Fruit fly (Drosophila melanogaster) whole organism, pupa: ENCODE measurements around the gene CG13300.

Source experiments
- CG10348 ChIP-seq: fragments of 200-800 bp; sonication (Bioruptor generic); IDR thresholded peaks from 2 replicates; pipeline ENCODE4 v1.3.6; 2022; ENCODE audit warnings: missing biosample characterization, missing genetic modification characterization
- CG12605 ChIP-seq: fragments of 200-800 bp; sonication (Bioruptor generic); IDR thresholded peaks from 2 replicates; pipeline ENCODE4 v1.3.6; 2022; ENCODE audit warnings: missing biosample characterization, missing genetic modification characterization
- CG13204 ChIP-seq: fragments of 200-800 bp; sonication (Bioruptor generic); optimal IDR thresholded peaks from 2 replicates; lab custom pipeline; 2018; ENCODE audit warnings: missing biosample characterization, mild to moderate bottlenecking, missing genetic modification characterization, moderate library complexity
- CG14655 ChIP-seq: fragments of 200-800 bp; sonication (Bioruptor generic); optimal IDR thresholded peaks from 3 replicates; lab custom pipeline; 2017; ENCODE audit warnings: mild to moderate bottlenecking, missing biosample characterization, missing genetic modification reagents, missing genetic modification characterization
- CG15710 ChIP-seq: fragments of 200-800 bp; sonication (Bioruptor generic); optimal IDR thresholded peaks from 2 replicates; lab custom pipeline; 2018; ENCODE audit warnings: missing biosample characterization, mild to moderate bottlenecking, missing genetic modification characterization, moderate library complexity
- CG17806 ChIP-seq: fragments of 200-800 bp; sonication (Bioruptor generic); optimal IDR thresholded peaks from 2 replicates; lab custom pipeline; 2018; ENCODE audit warnings: missing biosample characterization, mild to moderate bottlenecking, missing genetic modification characterization, moderate library complexity
- CG32121 ChIP-seq: fragments of 200-800 bp; sonication (Bioruptor generic); IDR thresholded peaks from 2 replicates; pipeline ENCODE4 v1.3.6; 2022; ENCODE audit warnings: missing biosample characterization, missing genetic modification characterization
- CG34367 ChIP-seq: fragments of 200-800 bp; sonication (Bioruptor generic); optimal IDR thresholded peaks from 2 replicates; lab custom pipeline; 2018; ENCODE audit warnings: missing biosample characterization, mild to moderate bottlenecking, missing genetic modification characterization
- CG4496 ChIP-seq: fragments of 200-800 bp; sonication (Bioruptor generic); IDR thresholded peaks from 3 replicates; pipeline ENCODE4 v1.3.6; 2022; ENCODE audit warnings: missing biosample characterization, missing genetic modification characterization
- CG8159 ChIP-seq: fragments of 200-800 bp; sonication (Bioruptor generic); optimal IDR thresholded peaks from 3 replicates; lab custom pipeline; 2018; ENCODE audit warnings: missing biosample characterization, mild to moderate bottlenecking, missing genetic modification characterization, moderate library complexity
- CG8301 ChIP-seq: fragments of 200-800 bp; sonication (Bioruptor generic); optimal IDR thresholded peaks from 2 replicates; lab custom pipeline; 2018; ENCODE audit warnings: missing biosample characterization, mild to moderate bottlenecking, missing genetic modification characterization
- CG9948 ChIP-seq: fragments of 200-800 bp; sonication (Bioruptor generic); optimal IDR thresholded peaks from 2 replicates; lab custom pipeline; 2018; ENCODE audit warnings: missing biosample characterization, mild to moderate bottlenecking, missing genetic modification characterization, moderate library complexity
- D1 ChIP-seq: fragments of 200-800 bp; sonication (Bioruptor generic); optimal IDR thresholded peaks from 2 replicates; lab custom pipeline; 2018; ENCODE audit warnings: missing biosample characterization, mild to moderate bottlenecking, missing genetic modification characterization, moderate library complexity
- EcR ChIP-seq: fragments of 200-800 bp; sonication (Bioruptor generic); optimal IDR thresholded peaks from 3 replicates; lab custom pipeline; 2019; ENCODE audit warnings: missing biosample characterization, missing genetic modification characterization, mild to moderate bottlenecking, moderate library complexity, missing genetic modification reagents
- Ets98B ChIP-seq: fragments of 200-800 bp; sonication (Bioruptor generic); IDR thresholded peaks from 2 replicates; pipeline ENCODE4 v1.3.6; 2022; ENCODE audit warnings: missing biosample characterization, missing genetic modification characterization
- Pif1A ChIP-seq: fragments of 200-800 bp; sonication (Bioruptor generic); optimal IDR thresholded peaks from 3 replicates; lab custom pipeline; 2016; ENCODE audit warnings: missing biosample characterization, missing genetic modification characterization
- Pif1B ChIP-seq: fragments of 200-800 bp; sonication (Bioruptor generic); optimal IDR thresholded peaks from 3 replicates; lab custom pipeline; 2016; ENCODE audit warnings: missing biosample characterization, missing genetic modification characterization
- Snoo ChIP-seq: fragments of 200-800 bp; sonication (Bioruptor generic); optimal IDR thresholded peaks from 3 replicates; lab custom pipeline; 2017; ENCODE audit warnings: missing biosample characterization, mild to moderate bottlenecking, missing genetic modification characterization, inconsistent platforms
- fd96Ca ChIP-seq: fragments of 200-800 bp; sonication (Bioruptor generic); IDR thresholded peaks from 3 replicates; pipeline ENCODE4 v1.3.6; 2022; ENCODE audit warnings: missing biosample characterization, missing genetic modification characterization
- gl ChIP-seq: fragments of 200-800 bp; sonication (Bioruptor generic); optimal IDR thresholded peaks from 2 replicates; lab custom pipeline; 2018; ENCODE audit warnings: missing biosample characterization, mild to moderate bottlenecking, missing genetic modification characterization
- rn ChIP-seq: fragments of 200-800 bp; sonication (Bioruptor generic); IDR thresholded peaks from 2 replicates; pipeline ENCODE4 v1.3.6; 2022; ENCODE audit warnings: missing biosample characterization, missing genetic modification characterization

CG13300 gene

dm6 chr3L:6342253-6342652 is 9.9 kb downstream of the CG13300 start:
- no peak for TF ChIP-seq CG8159 (tag; lab: Kevin White, UChicago)
- TF ChIP-seq CG9948 (tag; lab: Kevin White, UChicago), result no peak
- no peak for TF ChIP-seq Ets98B (GFP tag; lab: Robert Waterston, UW)
- no peak for TF ChIP-seq CG14655 (GFP tag; lab: Kevin White, UChicago)
- no peak for TF ChIP-seq CG34367 (tag; lab: Kevin White, UChicago)
- TF ChIP-seq gl, result no peak
- TF ChIP-seq CG15710 (tag; lab: Kevin White, UChicago), result no peak
- TF ChIP-seq CG32121 (GFP tag; lab: Robert Waterston, UW), result no peak
- TF ChIP-seq Snoo (tag; lab: Kevin White, UChicago), result no peak
- no peak for TF ChIP-seq fd96Ca
- no peak for TF ChIP-seq CG10348 (GFP tag; lab: Robert Waterston, UW)
- no peak for TF ChIP-seq CG13204 (GFP tag; lab: Kevin White, UChicago)
- no peak for TF ChIP-seq CG12605

DNA sequence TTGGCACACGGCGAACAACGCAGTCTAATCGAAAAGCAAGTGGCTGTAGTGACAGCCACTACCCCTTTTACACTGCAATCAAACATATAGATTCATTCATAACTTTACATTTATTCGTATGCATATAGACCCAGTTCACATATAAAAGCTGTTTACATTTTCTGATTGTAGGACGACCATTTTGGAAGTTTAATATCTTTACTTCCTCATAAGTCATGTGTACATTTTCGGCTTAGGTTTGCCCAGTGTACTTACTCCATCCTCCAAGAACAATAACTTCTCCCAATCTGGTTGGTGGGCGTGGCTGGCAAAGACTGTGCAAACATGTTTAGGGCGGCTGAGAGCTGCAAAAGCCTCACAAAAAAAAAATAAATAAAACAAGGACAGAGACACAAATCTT is 13.9 kb downstream of the CG13300 start:
- TF ChIP-seq CG17806 (tag; lab: Kevin White, UChicago), result peak; percentile 39
- TF ChIP-seq CG14655 (GFP tag; lab: Kevin White, UChicago), result peak; percentile 25
- TF ChIP-seq CG32121 (GFP tag; lab: Robert Waterston, UW), result no peak
- no peak for TF ChIP-seq D1 (tag; lab: Kevin White, UChicago)
- TF ChIP-seq CG9948 (tag; lab: Kevin White, UChicago), result peak; percentile 19
- peak; percentile 8 for TF ChIP-seq CG8301 (tag; lab: Kevin White, UChicago)
- peak; percentile 22 for TF ChIP-seq CG8159 (tag; lab: Kevin White, UChicago)
- no peak for TF ChIP-seq Snoo (tag; lab: Kevin White, UChicago)

- TF ChIP-seq CG10348 (GFP tag; lab: Robert Waterston, UW) (no peak), CG15710 (tag; lab: Kevin White, UChicago) (no peak), CG9948 (tag; lab: Kevin White, UChicago) (no peak), Snoo (tag; lab: Kevin White, UChicago) (no peak), fd96Ca (no peak), Pif1A (GFP tag; lab: Kevin White, UChicago) (no peak), CG4496 (GFP tag; lab: Robert Waterston, UW) (no peak), CG13204 (GFP tag; lab: Kevin White, UChicago) (no peak), CG34367 (tag; lab: Kevin White, UChicago) (no peak), gl (no peak), CG8301 (tag; lab: Kevin White, UChicago) (no peak), Ets98B (GFP tag; lab: Robert Waterston, UW) (no peak), EcR (GFP tag; lab: Kevin White, UChicago) (no peak), Pif1B (no peak), CG32121 (GFP tag; lab: Robert Waterston, UW) (no peak), D1 (tag; lab: Kevin White, UChicago) (no peak), rn (no peak), CG17806 (tag; lab: Kevin White, UChicago) (no peak)
Measured at dm6 chr3L:6336248-6336858, 15.8 kb downstream of the CG13300 start.

DNA sequence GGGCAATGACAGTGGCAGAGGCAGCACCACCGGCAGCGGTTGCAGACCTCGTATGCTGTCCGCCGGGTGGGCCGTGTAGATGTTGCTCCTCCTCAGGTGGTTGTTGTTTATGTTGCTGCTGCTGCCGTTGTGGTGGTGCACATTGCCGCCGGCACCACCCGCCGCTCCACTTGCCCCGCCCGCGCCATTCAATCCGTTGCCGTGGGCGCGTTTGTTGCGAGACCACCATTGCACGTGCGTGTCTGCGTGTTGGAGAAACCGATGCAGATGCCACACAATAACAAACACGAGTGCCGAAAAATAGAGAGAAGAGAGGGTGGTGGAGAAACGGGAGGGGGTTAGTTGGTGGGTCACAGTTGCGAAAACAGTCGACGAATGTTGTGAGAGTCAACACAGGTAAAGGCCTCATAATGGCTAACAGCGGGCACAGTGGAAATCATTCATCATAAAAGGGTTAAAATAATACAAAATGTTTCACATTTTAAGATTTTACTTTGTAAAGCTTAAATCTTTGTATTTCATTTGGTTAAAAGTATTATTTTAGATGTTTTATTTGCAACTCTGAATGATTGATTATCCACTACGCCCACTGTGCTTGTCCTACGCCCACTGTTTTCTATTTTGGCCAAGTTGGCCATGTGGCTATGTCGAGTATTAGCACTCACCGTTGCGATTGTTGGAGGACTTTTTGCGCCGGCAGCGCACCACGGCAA is 20.6 kb downstream of the CG13300 start:
- TF ChIP-seq CG8301 (tag; lab: Kevin White, UChicago), result peak; percentile 49
- peak; percentile 48; the same call in 1 of the 2 replicates for TF ChIP-seq CG32121 (GFP tag; lab: Robert Waterston, UW)
- TF ChIP-seq CG10348 (GFP tag; lab: Robert Waterston, UW), result no peak
- TF ChIP-seq CG14655 (GFP tag; lab: Kevin White, UChicago), result peak; percentile 62
- TF ChIP-seq gl, result no peak
- TF ChIP-seq CG12605, result 0 out of 2 replicates have a peak, but pooled peaks have one; percentile 19
- peak; percentile 7 for TF ChIP-seq Pif1B
- TF ChIP-seq Pif1A (GFP tag; lab: Kevin White, UChicago), result peak; percentile 27
- no peak for TF ChIP-seq CG34367 (tag; lab: Kevin White, UChicago)
- peak; percentile 20; the same call in 1 of the 2 replicates for TF ChIP-seq rn
- TF ChIP-seq CG17806 (tag; lab: Kevin White, UChicago), result peak; percentile 37
- TF ChIP-seq fd96Ca, result peak; percentile 68
- TF ChIP-seq EcR (GFP tag; lab: Kevin White, UChicago), result no peak
- peak; percentile 55 for TF ChIP-seq Ets98B (GFP tag; lab: Robert Waterston, UW)
- TF ChIP-seq CG15710 (tag; lab: Kevin White, UChicago), result no peak
- peak; percentile 69; the same call in 2 of the 3 replicates for TF ChIP-seq CG4496 (GFP tag; lab: Robert Waterston, UW)
- TF ChIP-seq CG13204 (GFP tag; lab: Kevin White, UChicago), result peak; percentile 31
- no peak for TF ChIP-seq D1 (tag; lab: Kevin White, UChicago)
- peak; percentile 30 for TF ChIP-seq CG8159 (tag; lab: Kevin White, UChicago)
- peak; percentile 42 for TF ChIP-seq CG9948 (tag; lab: Kevin White, UChicago)
- TF ChIP-seq Snoo (tag; lab: Kevin White, UChicago), result no peak
- TF ChIP-seq, all 21 proteins: peak for 14

dm6 chr3L:6327308-6327707 is 24.9 kb downstream of the CG13300 start, which contains the start of gene Or65c:
TSS of gene Or65c (plus strand) at chr3L:6327608.
- TF ChIP-seq Snoo (tag; lab: Kevin White, UChicago), result no peak
- TF ChIP-seq Pif1A (GFP tag; lab: Kevin White, UChicago), result no peak
- no peak for TF ChIP-seq CG4496 (GFP tag; lab: Robert Waterston, UW)
- TF ChIP-seq rn, result no peak
- TF ChIP-seq CG17806 (tag; lab: Kevin White, UChicago), result no peak
- no peak for TF ChIP-seq fd96Ca
- TF ChIP-seq D1 (tag; lab: Kevin White, UChicago), result no peak
- TF ChIP-seq CG10348 (GFP tag; lab: Robert Waterston, UW), result no peak
- TF ChIP-seq CG13204 (GFP tag; lab: Kevin White, UChicago), result no peak
- TF ChIP-seq CG34367 (tag; lab: Kevin White, UChicago), result no peak
- TF ChIP-seq CG12605, result no peak
- TF ChIP-seq Ets98B (GFP tag; lab: Robert Waterston, UW), result no peak
- no peak for TF ChIP-seq gl
- no peak for TF ChIP-seq CG32121 (GFP tag; lab: Robert Waterston, UW)
- no peak for TF ChIP-seq Pif1B
- no peak for TF ChIP-seq CG8159 (tag; lab: Kevin White, UChicago)
